Fruit fly (Drosophila melanogaster) whole organism, embryonic: ENCODE results near the gene CG3457.

ENCODE experiments used
- Atf-2 ChIP-seq: fragments of 200-800 bp; sonication (Bioruptor generic); optimal IDR thresholded peaks from 2 replicates; lab custom pipeline; 2016; ENCODE audit warnings: missing biosample characterization, missing genetic modification characterization
- B-H2 ChIP-seq: fragments of 200-800 bp; sonication (Bioruptor generic); optimal IDR thresholded peaks from 2 replicates; lab custom pipeline; 2018; ENCODE audit warnings: missing biosample characterization, mild to moderate bottlenecking, missing genetic modification characterization
- Blimp-1 ChIP-seq: fragments of 200-800 bp; sonication (Bioruptor generic); optimal IDR thresholded peaks from 3 replicates; lab custom pipeline; 2018; ENCODE audit warnings: missing biosample characterization, missing genetic modification characterization, mild to moderate bottlenecking, moderate library complexity, missing genetic modification reagents
- C15 ChIP-seq: fragments of 200-800 bp; sonication (Bioruptor generic); IDR thresholded peaks from 3 replicates; pipeline ENCODE4 v1.3.6; 2022; ENCODE audit warnings: missing biosample characterization, missing genetic modification characterization
- CG10959 ChIP-seq: fragments of 200-800 bp; sonication (Bioruptor generic); IDR thresholded peaks from 2 replicates; pipeline ENCODE4 v1.3.6; 2022; ENCODE audit warnings: missing biosample characterization, missing genetic modification characterization
- CG11085 ChIP-seq: fragments of 200-800 bp; sonication (Bioruptor generic); IDR thresholded peaks from 2 replicates; pipeline ENCODE4 v1.3.6; 2022; ENCODE audit warnings: missing biosample characterization, missing genetic modification characterization
- CG12391 ChIP-seq: fragments of 200-800 bp; sonication (Bioruptor generic); optimal IDR thresholded peaks from 3 replicates; lab custom pipeline; 2018; ENCODE audit warnings: missing biosample characterization, mild to moderate bottlenecking, missing genetic modification characterization, moderate library complexity
- CG12942 ChIP-seq: fragments of 200-800 bp; sonication (Bioruptor generic); optimal IDR thresholded peaks from 3 replicates; lab custom pipeline; 2016; ENCODE audit warnings: missing biosample characterization, missing genetic modification characterization
- CG13296 ChIP-seq: fragments of 200-800 bp; sonication (Bioruptor generic); optimal IDR thresholded peaks from 3 replicates; lab custom pipeline; 2018; ENCODE audit warnings: missing biosample characterization, mild to moderate bottlenecking, missing genetic modification characterization
- CG15073 ChIP-seq: fragments of 200-800 bp; sonication (Bioruptor generic); optimal IDR thresholded peaks from 2 replicates; lab custom pipeline; 2016; ENCODE audit warnings: missing biosample characterization, missing genetic modification characterization
- CG17829 ChIP-seq: fragments of 200-800 bp; optimal IDR thresholded peaks from 2 replicates; lab custom pipeline; 2019; ENCODE audit warnings: missing biosample characterization, mild to moderate bottlenecking, missing genetic modification characterization, moderate library complexity
- CG18011 ChIP-seq: fragments of 200-800 bp; sonication (Bioruptor generic); optimal IDR thresholded peaks from 2 replicates; lab custom pipeline; 2017; ENCODE audit warnings: missing biosample characterization, missing genetic modification characterization, mild to moderate bottlenecking, moderate library complexity, missing genotype
- CG2678 ChIP-seq: fragments of 200-800 bp; sonication (Bioruptor generic); optimal IDR thresholded peaks from 3 replicates; lab custom pipeline; 2019; ENCODE audit warnings: missing biosample characterization, mild to moderate bottlenecking, missing genetic modification characterization, moderate library complexity
- CG3065 ChIP-seq: fragments of 200-800 bp; sonication (Bioruptor generic); optimal IDR thresholded peaks from 2 replicates; lab custom pipeline; 2016; ENCODE audit warnings: missing biosample characterization, missing genetic modification characterization
- CG3838 ChIP-seq: fragments of 200-800 bp; sonication (Bioruptor generic); optimal IDR thresholded peaks from 3 replicates; lab custom pipeline; 2016; ENCODE audit warnings: missing biosample characterization, missing genetic modification characterization
- CG3847 ChIP-seq: fragments of 200-800 bp; sonication (Bioruptor generic); IDR thresholded peaks from 2 replicates; pipeline ENCODE4 v1.3.6; 2022; ENCODE audit warnings: missing biosample characterization, missing genetic modification characterization
- CG7745 ChIP-seq: fragments of 200-800 bp; sonication (Bioruptor generic); optimal IDR thresholded peaks from 2 replicates; lab custom pipeline; 2018; ENCODE audit warnings: missing biosample characterization, mild to moderate bottlenecking, missing genetic modification characterization, moderate library complexity
- CG7786 ChIP-seq: fragments of 200-800 bp; sonication (Bioruptor generic); optimal IDR thresholded peaks from 2 replicates; lab custom pipeline; 2016; ENCODE audit warnings: missing biosample characterization, missing genetic modification characterization
- CG7839 ChIP-seq: fragments of 200-800 bp; sonication (Bioruptor generic); optimal IDR thresholded peaks from 3 replicates; lab custom pipeline; 2018; ENCODE audit warnings: missing biosample characterization, mild to moderate bottlenecking, missing genetic modification characterization, moderate library complexity
- CG8359 ChIP-seq: fragments of 200-800 bp; sonication (Bioruptor generic); optimal IDR thresholded peaks from 2 replicates; lab custom pipeline; 2017; ENCODE audit warnings: missing biosample characterization, mild to moderate bottlenecking, missing genetic modification characterization, borderline replicate concordance
- Deaf1 ChIP-seq: fragments of 200-800 bp; optimal IDR thresholded peaks from 3 replicates; lab custom pipeline; 2019; ENCODE audit warnings: missing biosample characterization, mild to moderate bottlenecking, missing genetic modification characterization, moderate library complexity
- Dip3 ChIP-seq: fragments of 200-800 bp; sonication (Bioruptor generic); optimal IDR thresholded peaks from 3 replicates; lab custom pipeline; 2016; ENCODE audit warnings: missing biosample characterization, missing genetic modification characterization
- Dp ChIP-seq: fragments of 200-800 bp; sonication (Bioruptor generic); optimal IDR thresholded peaks from 2 replicates; lab custom pipeline; 2018; ENCODE audit warnings: missing biosample characterization, mild to moderate bottlenecking, missing genetic modification characterization, moderate library complexity
- Drgx ChIP-seq: fragments of 200-800 bp; sonication (Bioruptor generic); IDR thresholded peaks from 2 replicates; pipeline ENCODE4 v1.3.6; 2022; ENCODE audit warnings: missing biosample characterization, missing genetic modification characterization
- Fer1 ChIP-seq: fragments of 200-800 bp; sonication (Bioruptor generic); optimal IDR thresholded peaks from 2 replicates; lab custom pipeline; 2017; ENCODE audit warnings: missing biosample characterization, mild to moderate bottlenecking, missing genetic modification characterization
- Hr51 ChIP-seq, 2 experiments: fragments of 200-800 bp; sonication (Bioruptor generic); optimal IDR thresholded peaks; 2 replicates in 1 of 2; 3 replicates in 1 of 2; lab custom pipeline; 2016 to 2018; ENCODE audit warnings: missing biosample characterization in 2 of 2, missing genetic modification characterization in 2 of 2, mild to moderate bottlenecking in 1 of 2, moderate library complexity in 1 of 2
- MESR4 ChIP-seq: fragments of 200-800 bp; sonication (Bioruptor generic); optimal IDR thresholded peaks from 2 replicates; lab custom pipeline; 2018; ENCODE audit warnings: missing biosample characterization, mild to moderate bottlenecking, missing genetic modification characterization, moderate library complexity
- Mad ChIP-seq: fragments of 200-800 bp; sonication (Bioruptor generic); optimal IDR thresholded peaks from 2 replicates; lab custom pipeline; 2016; ENCODE audit warnings: missing biosample characterization, missing genetic modification characterization
- NFAT ChIP-seq: fragments of 200-800 bp; sonication (Bioruptor generic); IDR thresholded peaks from 2 replicates; pipeline ENCODE4 v1.3.6; 2022; ENCODE audit warnings: missing biosample characterization, missing genetic modification characterization
- Nf-YA ChIP-seq: fragments of 200-800 bp; sonication (Bioruptor generic); IDR thresholded peaks from 2 replicates; pipeline ENCODE4 v1.3.6; 2022; ENCODE audit warnings: missing biosample characterization, missing genetic modification characterization
- Nf-YC ChIP-seq: fragments of 200-800 bp; optimal IDR thresholded peaks from 3 replicates; lab custom pipeline; 2019; ENCODE audit warnings: missing biosample characterization, mild to moderate bottlenecking, missing genetic modification characterization, moderate library complexity
- Pdp1 ChIP-seq, 2 experiments: fragments of 200-800 bp; sonication (Bioruptor generic); optimal IDR thresholded peaks; 3 replicates each; lab custom pipeline; 2016; ENCODE audit warnings: missing biosample characterization in 2 of 2, missing genetic modification characterization in 2 of 2, mild to moderate bottlenecking in 1 of 2, moderate library complexity in 1 of 2
- Sox102F ChIP-seq: fragments of 200-800 bp; sonication (Bioruptor generic); optimal IDR thresholded peaks from 2 replicates; lab custom pipeline; 2018; ENCODE audit warnings: missing biosample characterization, mild to moderate bottlenecking, missing genetic modification characterization, moderate library complexity
- Sry-β ChIP-seq: fragments of 200-800 bp; sonication (Bioruptor generic); optimal IDR thresholded peaks from 2 replicates; lab custom pipeline; 2018; ENCODE audit warnings: missing biosample characterization, mild to moderate bottlenecking, missing genetic modification characterization, moderate library complexity
- Trl ChIP-seq, 3 experiments: fragments of >200 bp in 2 of 3; fragments of 200-800 bp in 1 of 3; sonication (Bioruptor generic) in 1 of 3; optimal IDR thresholded peaks; 2 replicates in 1 of 3; 3 replicates in 2 of 3; lab custom pipeline; 2016 to 2017; ENCODE audit warnings: missing biosample characterization in 1 of 3, missing genetic modification characterization in 1 of 3
- amos ChIP-seq: fragments of 200-800 bp; sonication (Bioruptor generic); IDR thresholded peaks from 2 replicates; pipeline ENCODE4 v1.3.6; 2022; ENCODE audit warnings: missing biosample characterization, missing genetic modification characterization; ENCODE audit not compliant: partially characterized antibody
- az2 ChIP-seq: fragments of 200-800 bp; sonication (Bioruptor generic); optimal IDR thresholded peaks from 3 replicates; lab custom pipeline; 2016; ENCODE audit warnings: missing biosample characterization, missing genetic modification characterization
- bcd ChIP-seq: fragments of 200-800 bp; sonication (Bioruptor generic); optimal IDR thresholded peaks from 2 replicates; lab custom pipeline; 2017; ENCODE audit warnings: missing biosample characterization, mild to moderate bottlenecking, missing genetic modification characterization
- bsh ChIP-seq, 2 experiments: fragments of 200-800 bp; sonication (Bioruptor generic); optimal IDR thresholded peaks; 2 replicates each; lab custom pipeline; 2017 to 2018; ENCODE audit warnings: mild to moderate bottlenecking in 2 of 2, missing biosample characterization in 2 of 2, missing genetic modification characterization in 2 of 2, moderate library complexity in 1 of 2
- dan ChIP-seq: fragments of 200-800 bp; sonication (Bioruptor generic); IDR thresholded peaks from 2 replicates; pipeline ENCODE4 v1.3.6; 2022; ENCODE audit warnings: missing biosample characterization, missing genetic modification characterization
- exex ChIP-seq: fragments of 200-800 bp; sonication (Bioruptor generic); optimal IDR thresholded peaks from 4 replicates; lab custom pipeline; 2018; ENCODE audit warnings: missing biosample characterization, mild to moderate bottlenecking, missing genetic modification characterization, moderate library complexity
- gce ChIP-seq: fragments of 200-800 bp; sonication (Bioruptor generic); IDR thresholded peaks from 3 replicates; pipeline ENCODE4 v1.3.6; 2022; ENCODE audit warnings: missing biosample characterization, missing genetic modification characterization
- ind ChIP-seq: fragments of 200-800 bp; sonication (Bioruptor generic); optimal IDR thresholded peaks from 3 replicates; lab custom pipeline; 2016; ENCODE audit warnings: missing biosample characterization, missing genetic modification characterization
- insv ChIP-seq, 2 experiments: fragments of 200-800 bp; sonication (Bioruptor generic); optimal IDR thresholded peaks; 3 replicates each; lab custom pipeline; 2016 to 2018; ENCODE audit warnings: missing biosample characterization in 2 of 2, missing genetic modification characterization in 2 of 2
- otp ChIP-seq: fragments of 200-800 bp; sonication (Bioruptor generic); IDR thresholded peaks from 3 replicates; pipeline ENCODE4, ENCODE4 v1.3.6; 2022; ENCODE audit warnings: missing biosample characterization, missing genetic modification characterization
- pb ChIP-seq: fragments of 200-800 bp; sonication (Bioruptor generic); optimal IDR thresholded peaks from 3 replicates; lab custom pipeline; 2016; ENCODE audit warnings: missing biosample characterization, missing genetic modification characterization
- peb ChIP-seq: fragments of 200-800 bp; sonication (Bioruptor generic); IDR thresholded peaks from 2 replicates; pipeline ENCODE4 v1.3.6; 2022; ENCODE audit warnings: missing biosample characterization, missing genetic modification characterization
- salm ChIP-seq: fragments of 200-800 bp; sonication (Bioruptor generic); optimal IDR thresholded peaks from 2 replicates; lab custom pipeline; 2018; ENCODE audit warnings: missing biosample characterization, mild to moderate bottlenecking, missing genetic modification characterization
- slbo ChIP-seq: fragments of 200-800 bp; sonication (Bioruptor generic); IDR thresholded peaks from 2 replicates; pipeline ENCODE4 v1.3.6; 2022; ENCODE audit warnings: missing biosample characterization, missing genetic modification characterization
- unpg ChIP-seq: fragments of 200-800 bp; sonication (Bioruptor generic); optimal IDR thresholded peaks from 3 replicates; lab custom pipeline; 2018; ENCODE audit warnings: missing biosample characterization, mild to moderate bottlenecking, missing genetic modification characterization, moderate library complexity
- usp ChIP-seq: fragments of >200 bp; optimal IDR thresholded peaks from 2 replicates; lab custom pipeline; 2017; ENCODE audit warnings: missing biosample characterization, missing genetic modification characterization

Gene CG3457

DNA sequence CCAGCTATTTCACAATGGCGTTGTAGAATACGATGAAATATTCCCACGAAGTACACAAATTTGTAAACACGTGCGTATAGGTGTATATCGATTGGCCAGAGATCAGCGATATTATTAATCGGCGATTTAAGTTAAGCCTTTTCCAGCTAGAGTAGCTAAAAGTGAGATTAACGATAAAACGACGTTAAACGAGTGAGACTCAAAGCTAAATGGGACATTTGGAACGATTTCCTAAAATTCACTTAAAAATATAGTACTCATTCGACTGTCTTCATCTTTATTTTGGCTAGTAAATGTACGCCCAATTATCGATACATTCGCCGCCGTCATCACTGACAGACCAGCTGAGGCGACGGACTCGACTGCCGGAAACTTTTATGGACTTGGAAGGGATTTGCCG lies 3.1 kb upstream of the CG3457 start, which contains the start of the genes Nmd3 and CG17776 (continued):
- TF ChIP-seq CG12391 (tag; lab: Kevin White, UChicago), result peak; percentile 30
- TF ChIP-seq CG3065 (GFP tag; lab: Kevin White, UChicago), result no peak
- peak; percentile 42 for TF ChIP-seq Dp
- no peak for TF ChIP-seq CG17829
- no peak for TF ChIP-seq pb (GFP tag; lab: Kevin White, UChicago)
- peak; percentile 95 for TF ChIP-seq Sry-β (GFP tag; lab: Kevin White, UChicago)
- TF ChIP-seq unpg (GFP tag; lab: Kevin White, UChicago), result no peak
- TF ChIP-seq CG13296 (GFP tag; lab: Kevin White, UChicago), result no peak
- TF ChIP-seq gce (GFP tag; lab: Robert Waterston, UW), result no peak
- no peak for TF ChIP-seq Nf-YA (GFP tag; lab: Robert Waterston, UW)
- TF ChIP-seq CG8359 (GFP tag; lab: Kevin White, UChicago), result no peak
- no peak for TF ChIP-seq peb (GFP tag; lab: Robert Waterston, UW)
- TF ChIP-seq Drgx, result no peak
- TF ChIP-seq Dip3 (GFP tag; lab: Kevin White, UChicago), result no peak
- TF ChIP-seq Fer1 (GFP tag; lab: Kevin White, UChicago), result peak; percentile 49
- no peak for TF ChIP-seq Pdp1 (GFP tag; optimal IDR thresholded peaks at IDR 0.05; lab: Kevin White, UChicago)
- no peak for TF ChIP-seq Trl (optimal IDR thresholded peaks at IDR 0.05; lab: Kevin White, UChicago)
- no peak for TF ChIP-seq Trl (GFP tag; optimal IDR thresholded peaks at IDR 0.05; lab: Kevin White, UChicago)
- TF ChIP-seq CG7786 (GFP tag; lab: Kevin White, UChicago), result peak; percentile 17
- peak; percentile 47; the same call in 1 of the 2 replicates for TF ChIP-seq amos (GFP tag; lab: Robert Waterston, UW)
- no peak for TF ChIP-seq B-H2
- no peak for TF ChIP-seq MESR4 (GFP tag; lab: Kevin White, UChicago)
- no peak for TF ChIP-seq CG3838
- TF ChIP-seq ind (GFP tag; lab: Kevin White, UChicago), result no peak
- no peak for TF ChIP-seq Sox102F (GFP tag; lab: Kevin White, UChicago)
- TF ChIP-seq CG7745, result no peak
- TF ChIP-seq exex (tag; lab: Kevin White, UChicago), result peak; percentile 13
- no peak for TF ChIP-seq Deaf1
- no peak for TF ChIP-seq insv (GFP tag; optimal IDR thresholded peaks at IDR 0.05; lab: Kevin White, UChicago)
- TF ChIP-seq Blimp-1 (GFP tag; lab: Kevin White, UChicago), result no peak
- TF ChIP-seq NFAT (GFP tag; lab: Robert Waterston, UW), result no peak
- no peak for TF ChIP-seq CG15073 (GFP tag; lab: Kevin White, UChicago)
- no peak for TF ChIP-seq Atf-2 (GFP tag; lab: Kevin White, UChicago)
- TF ChIP-seq CG18011 (GFP tag; lab: Kevin White, UChicago), result no peak
- no peak for TF ChIP-seq CG7839 (tag; lab: Kevin White, UChicago)
- no peak for TF ChIP-seq usp (GFP tag; lab: Kevin White, UChicago)
- TF ChIP-seq bcd (GFP tag; lab: Kevin White, UChicago), result peak; percentile 33
- TF ChIP-seq CG12942 (GFP tag; lab: Kevin White, UChicago), result no peak
- TF ChIP-seq dan (GFP tag; lab: Robert Waterston, UW), result no peak
- no peak for TF ChIP-seq Mad (GFP tag; lab: Kevin White, UChicago)
- no peak for TF ChIP-seq C15 (GFP tag; lab: Robert Waterston, UW)
- no peak for TF ChIP-seq otp
- TF ChIP-seq CG2678 (tag; lab: Kevin White, UChicago), result no peak
- no peak for TF ChIP-seq Hr51 (GFP tag; optimal IDR thresholded peaks at IDR 0.05; lab: Kevin White, UChicago)
- TF ChIP-seq salm (tag; lab: Kevin White, UChicago), result no peak
- TF ChIP-seq az2 (GFP tag; lab: Kevin White, UChicago), result no peak
- no peak for TF ChIP-seq bsh (GFP tag; optimal IDR thresholded peaks at IDR 0.05; lab: Kevin White, UChicago)
- no peak for TF ChIP-seq slbo
- TF ChIP-seq CG3847 (GFP tag; lab: Robert Waterston, UW), result 0 out of 2 replicates have a peak, but pooled peaks have one; percentile 5
- TF ChIP-seq Nf-YC (tag; lab: Kevin White, UChicago), result no peak
- TF ChIP-seq CG11085 (GFP tag; lab: Robert Waterston, UW), result no peak
- no peak for TF ChIP-seq CG10959 (GFP tag; lab: Robert Waterston, UW)
